Fruit fly (Drosophila melanogaster) whole organism, prepupa: ENCODE measurements around the gene CG17726.

Experiments
- CG10669 ChIP-seq: fragments of 200-800 bp; sonication (Bioruptor generic); optimal IDR thresholded peaks from 3 replicates; lab custom pipeline; 2018; ENCODE audit warnings: missing biosample characterization, mild to moderate bottlenecking, missing genetic modification characterization, moderate library complexity
- CG11294 ChIP-seq: fragments of 200-800 bp; sonication (Bioruptor generic); IDR thresholded peaks from 2 replicates; pipeline ENCODE4 v1.3.6; 2022; ENCODE audit warnings: missing biosample characterization, missing genetic modification characterization
- CG11902 ChIP-seq: fragments of 200-800 bp; sonication (Bioruptor generic); optimal IDR thresholded peaks from 3 replicates; lab custom pipeline; 2016; ENCODE audit warnings: missing biosample characterization, missing genetic modification characterization
- CG1621 ChIP-seq: fragments of 200-800 bp; sonication (Bioruptor generic); optimal IDR thresholded peaks from 3 replicates; lab custom pipeline; 2018; ENCODE audit warnings: missing biosample characterization, mild to moderate bottlenecking, missing genetic modification characterization
- CG16779 ChIP-seq: fragments of 200-800 bp; sonication (Bioruptor generic); optimal IDR thresholded peaks from 3 replicates; lab custom pipeline; 2017; ENCODE audit warnings: missing biosample characterization, mild to moderate bottlenecking, missing genetic modification characterization
- CG32006 ChIP-seq: fragments of 200-800 bp; sonication (Bioruptor generic); optimal IDR thresholded peaks from 3 replicates; lab custom pipeline; 2017; ENCODE audit warnings: missing biosample characterization, mild to moderate bottlenecking, missing genetic modification characterization
- CG6163 ChIP-seq: fragments of 200-800 bp; sonication (Bioruptor generic); IDR thresholded peaks from 3 replicates; pipeline ENCODE4 v1.3.6; 2022; ENCODE audit warnings: missing biosample characterization, missing genetic modification characterization
- CG6276 ChIP-seq: fragments of 200-800 bp; sonication (Bioruptor generic); optimal IDR thresholded peaks from 2 replicates; lab custom pipeline; 2017; ENCODE audit warnings: missing biosample characterization, mild to moderate bottlenecking, missing genetic modification characterization
- CG6792 ChIP-seq: fragments of 200-800 bp; sonication (Bioruptor generic); optimal IDR thresholded peaks from 3 replicates; lab custom pipeline; 2016; ENCODE audit warnings: missing biosample characterization, missing genetic modification characterization
- CG6854 ChIP-seq: fragments of 200-800 bp; sonication (Bioruptor generic); optimal IDR thresholded peaks from 2 replicates; lab custom pipeline; 2017; ENCODE audit warnings: missing biosample characterization, mild to moderate bottlenecking, missing genetic modification characterization
- CG7368 ChIP-seq: fragments of 200-800 bp; sonication (Bioruptor generic); optimal IDR thresholded peaks from 3 replicates; lab custom pipeline; 2016; ENCODE audit warnings: missing biosample characterization, missing genetic modification characterization
- CG8319 ChIP-seq: fragments of 200-800 bp; sonication (Bioruptor generic); optimal IDR thresholded peaks from 3 replicates; lab custom pipeline; 2016; ENCODE audit warnings: missing biosample characterization, missing genetic modification characterization
- CG8632 ChIP-seq: fragments of 200-800 bp; sonication (Bioruptor generic); optimal IDR thresholded peaks from 3 replicates; lab custom pipeline; 2016; ENCODE audit warnings: missing biosample characterization, missing genetic modification characterization
- CG9139 ChIP-seq: fragments of 200-800 bp; sonication (Bioruptor generic); optimal IDR thresholded peaks from 3 replicates; lab custom pipeline; 2017; ENCODE audit warnings: missing biosample characterization, mild to moderate bottlenecking, missing genetic modification characterization
- Eip93F ChIP-seq: fragments of 200-800 bp; sonication (Bioruptor generic); optimal IDR thresholded peaks from 2 replicates; lab custom pipeline; 2016; ENCODE audit warnings: missing biosample characterization, mild to moderate bottlenecking, missing genetic modification characterization
- Ets21C ChIP-seq: fragments of 200-800 bp; sonication (Bioruptor generic); optimal IDR thresholded peaks from 3 replicates; lab custom pipeline; 2016; ENCODE audit warnings: missing biosample characterization, missing genetic modification characterization
- Ets96B ChIP-seq: fragments of 200-800 bp; optimal IDR thresholded peaks from 2 replicates; lab custom pipeline; 2019; ENCODE audit warnings: missing biosample characterization, mild to moderate bottlenecking, missing genetic modification characterization, moderate library complexity
- Gug ChIP-seq: fragments of 200-800 bp; sonication (Bioruptor generic); IDR thresholded peaks from 2 replicates; pipeline ENCODE4 v1.3.6; 2022; ENCODE audit warnings: missing biosample characterization, missing genetic modification characterization
- Hr38 ChIP-seq: sonication (Bioruptor generic); optimal IDR thresholded peaks from 2 replicates; lab custom pipeline; 2016; ENCODE audit warnings: missing biosample characterization, missing genetic modification characterization
- Hr39 ChIP-seq: fragments of 200-800 bp; sonication (Bioruptor generic); optimal IDR thresholded peaks from 2 replicates; lab custom pipeline; 2016; ENCODE audit warnings: missing biosample characterization, missing genetic modification characterization
- Hr4 ChIP-seq: fragments of 200-800 bp; sonication (Bioruptor generic); optimal IDR thresholded peaks from 3 replicates; lab custom pipeline; 2016; ENCODE audit warnings: missing biosample characterization, missing genetic modification characterization
- Lpt ChIP-seq: fragments of 200-800 bp; sonication (Bioruptor generic); optimal IDR thresholded peaks from 3 replicates; lab custom pipeline; 2016; ENCODE audit warnings: missing biosample characterization, missing genetic modification characterization
- Met ChIP-seq: fragments of 200-800 bp; sonication (Bioruptor generic); optimal IDR thresholded peaks from 3 replicates; lab custom pipeline; 2016; ENCODE audit warnings: missing biosample characterization, missing genetic modification characterization
- OdsH ChIP-seq: fragments of 200-800 bp; sonication (Bioruptor generic); optimal IDR thresholded peaks from 3 replicates; lab custom pipeline; 2016; ENCODE audit warnings: missing biosample characterization, missing genetic modification characterization
- Smox ChIP-seq: fragments of 200-800 bp; sonication (Bioruptor generic); optimal IDR thresholded peaks from 3 replicates; lab custom pipeline; 2016; ENCODE audit warnings: missing biosample characterization, missing genetic modification characterization
- Sox102F ChIP-seq: fragments of 200-800 bp; sonication (Bioruptor generic); optimal IDR thresholded peaks from 2 replicates; lab custom pipeline; 2016; ENCODE audit warnings: missing biosample characterization, mild to moderate bottlenecking, missing genetic modification characterization
- Sox14 ChIP-seq: fragments of 200-800 bp; sonication (Bioruptor generic); optimal IDR thresholded peaks from 3 replicates; lab custom pipeline; 2016; ENCODE audit warnings: missing biosample characterization, missing genetic modification characterization
- dac ChIP-seq: fragments of 200-800 bp; sonication (Bioruptor generic); optimal IDR thresholded peaks from 2 replicates; lab custom pipeline; 2017; ENCODE audit warnings: missing biosample characterization, mild to moderate bottlenecking, missing genetic modification characterization
- dsx ChIP-seq: fragments of 200-800 bp; optimal IDR thresholded peaks from 3 replicates; lab custom pipeline; 2019; ENCODE audit warnings: missing biosample characterization, mild to moderate bottlenecking, missing genetic modification characterization, moderate library complexity; ENCODE audit not compliant: poor library complexity, severe bottlenecking
- eg ChIP-seq: fragments of 200-800 bp; sonication (Bioruptor generic); IDR thresholded peaks from 3 replicates; pipeline ENCODE4 v1.3.6; 2022; ENCODE audit warnings: missing biosample characterization, missing genetic modification characterization
- esn ChIP-seq: fragments of 200-800 bp; sonication (Bioruptor generic); optimal IDR thresholded peaks from 2 replicates; lab custom pipeline; 2016; ENCODE audit warnings: missing biosample characterization, mild to moderate bottlenecking, missing genetic modification characterization, moderate library complexity
- fd59A ChIP-seq: fragments of 200-800 bp; sonication (Bioruptor generic); optimal IDR thresholded peaks from 2 replicates; lab custom pipeline; 2017; ENCODE audit warnings: missing biosample characterization, mild to moderate bottlenecking, missing genetic modification characterization, missing genetic modification reagents
- fd85E ChIP-seq: fragments of 200-800 bp; sonication (Bioruptor generic); optimal IDR thresholded peaks from 3 replicates; lab custom pipeline; 2016; ENCODE audit warnings: missing biosample characterization, missing genetic modification characterization
- fkh ChIP-seq: fragments of 200-800 bp; sonication (Bioruptor generic); optimal IDR thresholded peaks from 3 replicates; lab custom pipeline; 2017; ENCODE audit warnings: missing biosample characterization, mild to moderate bottlenecking, missing genetic modification characterization, moderate library complexity
- lz ChIP-seq: fragments of 200-800 bp; sonication (Bioruptor generic); optimal IDR thresholded peaks from 3 replicates; lab custom pipeline; 2016; ENCODE audit warnings: missing biosample characterization, missing genetic modification characterization
- pdm3 ChIP-seq: fragments of 200-800 bp; sonication (Bioruptor generic); optimal IDR thresholded peaks from 3 replicates; lab custom pipeline; 2016; ENCODE audit warnings: missing biosample characterization, missing genetic modification characterization
- spab ChIP-seq: fragments of 200-800 bp; sonication (Bioruptor generic); optimal IDR thresholded peaks from 2 replicates; lab custom pipeline; 2017; ENCODE audit warnings: missing biosample characterization, mild to moderate bottlenecking, missing genetic modification characterization, missing genetic modification reagents
- ss ChIP-seq, 2 experiments: fragments of 200-800 bp; sonication (Bioruptor generic); optimal IDR thresholded peaks; 2 replicates in 1 of 2; 3 replicates in 1 of 2; lab custom pipeline; 2017 to 2018; ENCODE audit warnings: mild to moderate bottlenecking in 2 of 2, missing biosample characterization in 2 of 2, missing genetic modification characterization in 2 of 2, moderate library complexity in 1 of 2
- svp ChIP-seq: fragments of 200-800 bp; sonication (Bioruptor generic); peaks from one replicate; lab custom pipeline; 2016; ENCODE audit warnings: missing biosample characterization, missing genetic modification characterization
- topi ChIP-seq: fragments of 200-800 bp; sonication (Bioruptor generic); optimal IDR thresholded peaks from 3 replicates; lab custom pipeline; 2016; ENCODE audit warnings: missing biosample characterization, missing genetic modification characterization
- vri ChIP-seq: fragments of 200-800 bp; sonication (Bioruptor generic); optimal IDR thresholded peaks from 3 replicates; lab custom pipeline; 2016; ENCODE audit warnings: missing biosample characterization, mild to moderate bottlenecking, missing genetic modification characterization

CG17726 gene

dm6 chr3R:11198062-11198472 lies 28.5 kb upstream of the CG17726 start (continued):
- TF ChIP-seq fkh (GFP tag; lab: Kevin White, UChicago) (peak; percentile 82), CG8632 (GFP tag; lab: Kevin White, UChicago) (peak; percentile 6)

- TF ChIP-seq lz (no peak), dsx (peak; percentile 28), CG6163 (GFP tag; lab: Robert Waterston, UW) (no peak), Sox102F (GFP tag; lab: Kevin White, UChicago) (no peak), topi (no peak)
These were observed 27.2 kb upstream of the CG17726 start for dm6 chr3R:11199227-11199835.

dm6 chr3R:11200042-11200884 lies 26.3 kb upstream of the CG17726 start:
- TF ChIP-seq svp (GFP tag; lab: Kevin White, UChicago) (peak; percentile 92), vri (GFP tag; lab: Kevin White, UChicago) (peak; percentile 96), CG1621 (tag; lab: Kevin White, UChicago) (peak; percentile 56), dac (peak; percentile 38), spab (no peak), Lpt (GFP tag; lab: Kevin White, UChicago) (peak; percentile 18), esn (GFP tag; lab: Kevin White, UChicago) (no peak), CG10669 (GFP tag; lab: Kevin White, UChicago) (no peak), CG11294 (peak; percentile 28; the same call in 1 of the 2 replicates)

dm6 chr3R:11200885-11201421 lies 25.6 kb upstream of the CG17726 start:
- TF ChIP-seq Gug (GFP tag; lab: Robert Waterston, UW) (0 out of 2 replicates have a peak, but pooled peaks have one; percentile 34), Sox14 (GFP tag; lab: Kevin White, UChicago) (peak; percentile 44), CG6854 (no peak), fkh (GFP tag; lab: Kevin White, UChicago) (peak; percentile 53), CG1621 (tag; lab: Kevin White, UChicago) (no peak), CG16779 (tag; lab: Kevin White, UChicago) (peak; percentile 47), Smox (peak; percentile 65), CG6792 (peak; percentile 47), Hr4 (GFP tag; lab: Kevin White, UChicago) (peak; percentile 61), ss (GFP tag; optimal IDR thresholded peaks at IDR 0.05; lab: Kevin White, UChicago) (peak; percentile 23 to 62), CG6276 (GFP tag; lab: Kevin White, UChicago) (peak; percentile 42), fd59A (GFP tag; lab: Kevin White, UChicago) (no peak), Sox102F (GFP tag; lab: Kevin White, UChicago) (peak; percentile 70), CG11294 (no peak), Eip93F (GFP tag; lab: Kevin White, UChicago) (peak; percentile 74), eg (GFP tag; lab: Robert Waterston, UW) (peak; percentile 61), topi (peak; percentile 68), OdsH (GFP tag; lab: Kevin White, UChicago) (peak; percentile 74), vri (GFP tag; lab: Kevin White, UChicago) (peak; percentile 98), CG9139 (GFP tag; lab: Kevin White, UChicago) (no peak), spab (peak; percentile 30), esn (GFP tag; lab: Kevin White, UChicago) (peak; percentile 77), CG11902 (GFP tag; lab: Kevin White, UChicago) (peak; percentile 42), Met (GFP tag; lab: Kevin White, UChicago) (peak; percentile 68), Ets96B (tag; lab: Kevin White, UChicago) (peak; percentile 55), Hr38 (GFP tag; lab: Kevin White, UChicago) (no peak), Hr39 (GFP tag; lab: Kevin White, UChicago) (peak; percentile 34), CG7368 (GFP tag; lab: Kevin White, UChicago) (peak; percentile 53), Lpt (GFP tag; lab: Kevin White, UChicago) (no peak), fd85E (no peak), dsx (peak; percentile 50), CG8319 (GFP tag; lab: Kevin White, UChicago) (no peak), Ets21C (GFP tag; lab: Kevin White, UChicago) (no peak), CG32006 (GFP tag; lab: Kevin White, UChicago) (peak; percentile 71), CG6163 (GFP tag; lab: Robert Waterston, UW) (peak; percentile 71; the same call in 1 of the 3 replicates), pdm3 (GFP tag; lab: Kevin White, UChicago) (peak; percentile 70)
